Worm (Caenorhabditis elegans) whole organism, L4/young adult: ENCODE data around the gene nhr-118.

ENCODE experiments used
- W03F9.2 ChIP-seq: fragments of 150-350 bp; optimal IDR thresholded peaks from 2 replicates; lab custom pipeline; 2014; ENCODE audit warnings: missing biosample characterization, missing genetic modification characterization
- dao-5 ChIP-seq: sonication (generic microtip); optimal IDR thresholded peaks from 2 replicates; lab custom pipeline; 2016; ENCODE audit warnings: missing genotype, missing genetic modification characterization, moderate library complexity, missing compliant biosample characterization
- him-1 ChIP-seq: sonication (generic microtip); optimal IDR thresholded peaks from 2 replicates; lab custom pipeline; 2016; ENCODE audit warnings: missing genotype, missing genetic modification reagents, missing genetic modification characterization, missing compliant biosample characterization

ce11 chrV:4423087-4423486 lies 15.5 kb downstream of the nhr-118 start:
- no peak for TF ChIP-seq dao-5 (tag; lab: Kevin White, UChicago)
- TF ChIP-seq W03F9.2 (tag; lab: Kevin White, UChicago), result no peak
- no peak for TF ChIP-seq him-1 (tag; lab: Kevin White, UChicago)
